Fruit fly (Drosophila melanogaster) whole organism, pupa: ENCODE results near the gene MFS9.
A peak's percentile ranks its signal among the peaks of the same experiment; 100 is the strongest.

Experiments
- CG10348 ChIP-seq: fragments of 200-800 bp; sonication (Bioruptor generic); IDR thresholded peaks from 2 replicates; pipeline ENCODE4 v1.3.6; 2022; ENCODE audit warnings: missing biosample characterization, missing genetic modification characterization
- CG12605 ChIP-seq: fragments of 200-800 bp; sonication (Bioruptor generic); IDR thresholded peaks from 2 replicates; pipeline ENCODE4 v1.3.6; 2022; ENCODE audit warnings: missing biosample characterization, missing genetic modification characterization
- CG13204 ChIP-seq: fragments of 200-800 bp; sonication (Bioruptor generic); optimal IDR thresholded peaks from 2 replicates; lab custom pipeline; 2018; ENCODE audit warnings: missing biosample characterization, mild to moderate bottlenecking, missing genetic modification characterization, moderate library complexity
- CG14655 ChIP-seq: fragments of 200-800 bp; sonication (Bioruptor generic); optimal IDR thresholded peaks from 3 replicates; lab custom pipeline; 2017; ENCODE audit warnings: mild to moderate bottlenecking, missing biosample characterization, missing genetic modification reagents, missing genetic modification characterization
- CG15710 ChIP-seq: fragments of 200-800 bp; sonication (Bioruptor generic); optimal IDR thresholded peaks from 2 replicates; lab custom pipeline; 2018; ENCODE audit warnings: missing biosample characterization, mild to moderate bottlenecking, missing genetic modification characterization, moderate library complexity
- CG17806 ChIP-seq: fragments of 200-800 bp; sonication (Bioruptor generic); optimal IDR thresholded peaks from 2 replicates; lab custom pipeline; 2018; ENCODE audit warnings: missing biosample characterization, mild to moderate bottlenecking, missing genetic modification characterization, moderate library complexity
- CG32121 ChIP-seq: fragments of 200-800 bp; sonication (Bioruptor generic); IDR thresholded peaks from 2 replicates; pipeline ENCODE4 v1.3.6; 2022; ENCODE audit warnings: missing biosample characterization, missing genetic modification characterization
- CG34367 ChIP-seq: fragments of 200-800 bp; sonication (Bioruptor generic); optimal IDR thresholded peaks from 2 replicates; lab custom pipeline; 2018; ENCODE audit warnings: missing biosample characterization, mild to moderate bottlenecking, missing genetic modification characterization
- CG4496 ChIP-seq: fragments of 200-800 bp; sonication (Bioruptor generic); IDR thresholded peaks from 3 replicates; pipeline ENCODE4 v1.3.6; 2022; ENCODE audit warnings: missing biosample characterization, missing genetic modification characterization
- CG8159 ChIP-seq: fragments of 200-800 bp; sonication (Bioruptor generic); optimal IDR thresholded peaks from 3 replicates; lab custom pipeline; 2018; ENCODE audit warnings: missing biosample characterization, mild to moderate bottlenecking, missing genetic modification characterization, moderate library complexity
- CG8301 ChIP-seq: fragments of 200-800 bp; sonication (Bioruptor generic); optimal IDR thresholded peaks from 2 replicates; lab custom pipeline; 2018; ENCODE audit warnings: missing biosample characterization, mild to moderate bottlenecking, missing genetic modification characterization
- CG9948 ChIP-seq: fragments of 200-800 bp; sonication (Bioruptor generic); optimal IDR thresholded peaks from 2 replicates; lab custom pipeline; 2018; ENCODE audit warnings: missing biosample characterization, mild to moderate bottlenecking, missing genetic modification characterization, moderate library complexity
- D1 ChIP-seq: fragments of 200-800 bp; sonication (Bioruptor generic); optimal IDR thresholded peaks from 2 replicates; lab custom pipeline; 2018; ENCODE audit warnings: missing biosample characterization, mild to moderate bottlenecking, missing genetic modification characterization, moderate library complexity
- EcR ChIP-seq: fragments of 200-800 bp; sonication (Bioruptor generic); optimal IDR thresholded peaks from 3 replicates; lab custom pipeline; 2019; ENCODE audit warnings: missing biosample characterization, missing genetic modification characterization, mild to moderate bottlenecking, moderate library complexity, missing genetic modification reagents
- Ets98B ChIP-seq: fragments of 200-800 bp; sonication (Bioruptor generic); IDR thresholded peaks from 2 replicates; pipeline ENCODE4 v1.3.6; 2022; ENCODE audit warnings: missing biosample characterization, missing genetic modification characterization
- Pif1A ChIP-seq: fragments of 200-800 bp; sonication (Bioruptor generic); optimal IDR thresholded peaks from 3 replicates; lab custom pipeline; 2016; ENCODE audit warnings: missing biosample characterization, missing genetic modification characterization
- Pif1B ChIP-seq: fragments of 200-800 bp; sonication (Bioruptor generic); optimal IDR thresholded peaks from 3 replicates; lab custom pipeline; 2016; ENCODE audit warnings: missing biosample characterization, missing genetic modification characterization
- Snoo ChIP-seq: fragments of 200-800 bp; sonication (Bioruptor generic); optimal IDR thresholded peaks from 3 replicates; lab custom pipeline; 2017; ENCODE audit warnings: missing biosample characterization, mild to moderate bottlenecking, missing genetic modification characterization, inconsistent platforms
- fd96Ca ChIP-seq: fragments of 200-800 bp; sonication (Bioruptor generic); IDR thresholded peaks from 3 replicates; pipeline ENCODE4 v1.3.6; 2022; ENCODE audit warnings: missing biosample characterization, missing genetic modification characterization
- gl ChIP-seq: fragments of 200-800 bp; sonication (Bioruptor generic); optimal IDR thresholded peaks from 2 replicates; lab custom pipeline; 2018; ENCODE audit warnings: missing biosample characterization, mild to moderate bottlenecking, missing genetic modification characterization
- rn ChIP-seq: fragments of 200-800 bp; sonication (Bioruptor generic); IDR thresholded peaks from 2 replicates; pipeline ENCODE4 v1.3.6; 2022; ENCODE audit warnings: missing biosample characterization, missing genetic modification characterization

MFS9 gene

DNA sequence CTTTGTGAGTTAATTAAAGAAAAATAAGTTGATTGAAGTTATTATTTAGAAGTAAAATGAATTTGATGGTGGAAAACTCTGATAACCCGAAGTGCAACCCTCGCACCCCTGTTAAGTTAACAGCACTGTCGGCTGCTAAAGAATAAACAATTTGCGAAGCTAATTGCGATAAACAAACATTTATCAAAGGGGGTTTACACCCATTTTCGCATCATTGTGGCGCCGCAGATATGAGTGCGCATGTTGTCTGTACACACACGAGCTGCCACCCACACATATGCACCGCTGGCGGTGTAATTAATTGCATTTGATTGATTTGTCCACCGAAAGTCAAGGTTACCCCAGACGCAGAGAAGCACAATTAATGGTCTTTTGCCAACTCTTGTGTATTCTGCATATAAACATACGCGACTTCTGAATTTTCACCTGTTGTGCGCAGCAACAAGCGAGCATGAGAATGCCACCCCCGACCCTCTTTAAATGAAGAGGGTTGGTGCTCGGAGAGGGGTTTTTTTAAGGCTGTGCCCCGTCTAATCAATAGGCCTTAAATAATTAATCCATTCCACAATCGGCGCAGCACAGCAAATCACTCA lies 39.3 kb upstream of the MFS9 start:
- TF ChIP-seq CG9948 (tag; lab: Kevin White, UChicago) (no peak), CG8301 (tag; lab: Kevin White, UChicago) (no peak), CG10348 (GFP tag; lab: Robert Waterston, UW) (no peak), CG12605 (GFP tag; lab: Robert Waterston, UW) (peak; percentile 37; the same call in 1 of the 2 replicates), Pif1B (GFP tag; lab: Kevin White, UChicago) (no peak), Ets98B (GFP tag; lab: Robert Waterston, UW) (no peak), gl (tag; lab: Kevin White, UChicago) (no peak)

DNA sequence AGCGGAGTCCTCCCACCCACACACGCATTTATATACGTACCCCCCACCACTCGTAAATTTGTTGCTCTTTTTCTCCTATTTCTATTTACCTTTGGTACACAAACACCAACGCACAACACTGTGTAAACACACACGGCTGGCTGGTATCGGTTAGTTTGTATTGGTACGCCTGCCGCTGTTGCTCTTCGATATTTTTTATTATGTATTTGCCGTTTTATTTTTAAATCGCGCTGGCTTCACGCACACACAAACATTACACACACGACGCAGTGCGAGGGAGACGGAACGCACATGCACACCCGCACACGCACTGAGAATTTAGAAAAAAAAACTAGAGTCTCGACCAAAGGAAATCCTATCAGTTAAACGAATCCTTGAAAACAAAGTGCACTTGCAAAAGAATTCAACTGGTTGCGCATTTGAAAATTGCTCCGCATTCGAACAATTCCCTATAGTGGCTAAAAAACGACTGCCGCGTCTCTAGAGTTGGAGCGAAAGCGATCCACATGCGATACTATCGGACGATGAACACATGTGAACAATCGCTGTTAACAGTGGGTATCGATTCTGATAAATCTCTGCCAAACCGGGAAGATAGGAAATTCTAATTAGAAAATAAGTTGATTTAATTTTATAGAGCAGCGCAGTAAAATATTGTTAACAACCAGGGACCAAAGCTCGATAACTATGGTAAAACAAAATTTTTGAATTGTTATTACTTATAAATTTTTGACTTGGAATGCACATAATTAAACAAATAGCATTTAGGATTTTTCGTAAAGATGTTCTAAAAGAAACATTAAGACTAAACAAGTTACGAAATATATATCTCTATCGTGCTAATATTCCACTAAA lies 38.6 kb upstream of the MFS9 start:
- no peak for TF ChIP-seq CG8159 (tag; lab: Kevin White, UChicago)
- TF ChIP-seq CG17806 (tag; lab: Kevin White, UChicago): peak; percentile 6
- peak; percentile 72 for TF ChIP-seq CG32121 (GFP tag; lab: Robert Waterston, UW)
- peak; percentile 13 for TF ChIP-seq CG15710
- TF ChIP-seq fd96Ca: peak; percentile 63; the same call in 2 of the 3 replicates
- peak; percentile 64 for TF ChIP-seq Pif1B (GFP tag; lab: Kevin White, UChicago)
- peak; percentile 33 for TF ChIP-seq CG8301 (tag; lab: Kevin White, UChicago)
- no peak for TF ChIP-seq CG9948 (tag; lab: Kevin White, UChicago)
- TF ChIP-seq CG4496 (GFP tag; lab: Robert Waterston, UW): peak; percentile 73; the same call in 2 of the 3 replicates
- peak; percentile 69 for TF ChIP-seq CG12605 (GFP tag; lab: Robert Waterston, UW)
- peak; percentile 38 for TF ChIP-seq Pif1A (GFP tag; lab: Kevin White, UChicago)
- TF ChIP-seq CG13204 (GFP tag; lab: Kevin White, UChicago): peak; percentile 60
- no peak for TF ChIP-seq EcR (GFP tag; lab: Kevin White, UChicago)
- no peak for TF ChIP-seq rn (GFP tag; lab: Robert Waterston, UW)
- peak; percentile 59 for TF ChIP-seq gl (tag; lab: Kevin White, UChicago)
- peak; percentile 27 for TF ChIP-seq Snoo (tag; lab: Kevin White, UChicago)
- peak; percentile 28 for TF ChIP-seq CG14655 (GFP tag; lab: Kevin White, UChicago)
- no peak for TF ChIP-seq D1 (tag; lab: Kevin White, UChicago)
- TF ChIP-seq CG10348 (GFP tag; lab: Robert Waterston, UW): no peak
- TF ChIP-seq Ets98B (GFP tag; lab: Robert Waterston, UW): peak; percentile 55
- TF ChIP-seq CG34367 (tag; lab: Kevin White, UChicago): peak; percentile 14

DNA sequence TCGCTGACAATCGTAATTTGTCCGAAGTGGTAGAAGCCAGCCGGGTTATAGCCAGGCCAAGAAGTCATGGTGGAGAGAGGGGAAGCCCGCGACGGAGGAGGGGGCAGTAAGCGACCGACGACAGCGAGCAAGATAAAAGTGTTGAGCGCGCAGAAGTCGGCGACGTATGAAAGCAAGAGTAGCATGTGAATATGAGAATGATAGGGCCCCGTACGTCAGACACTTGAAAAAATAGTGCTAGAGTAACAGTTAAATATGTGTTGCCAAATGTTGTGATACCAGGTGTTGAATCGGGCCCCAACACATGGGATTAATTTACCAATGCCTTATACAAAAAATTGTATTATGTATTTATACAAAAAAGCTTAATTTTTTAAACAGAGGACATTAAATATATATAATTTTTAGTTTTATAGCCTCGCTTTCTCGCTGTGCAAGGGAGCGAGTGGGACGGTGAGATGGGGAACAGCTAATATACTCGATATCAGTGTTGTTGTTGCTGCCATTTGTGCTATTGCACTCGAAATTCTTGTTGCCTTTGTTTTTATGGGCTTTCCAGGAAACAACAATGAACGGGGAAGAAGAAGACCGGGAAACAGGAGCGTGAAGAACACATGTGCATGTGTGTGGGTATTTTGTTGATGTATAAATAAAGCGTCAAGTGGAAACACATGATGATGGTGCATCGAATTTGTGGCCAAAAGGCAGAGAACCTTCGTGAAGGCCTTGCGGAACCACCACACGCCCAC lies 37.8 kb upstream of the MFS9 start:
- TF ChIP-seq rn (GFP tag; lab: Robert Waterston, UW) (peak; percentile 45; the same call in 1 of the 2 replicates), CG8301 (tag; lab: Kevin White, UChicago) (peak; percentile 79), CG32121 (GFP tag; lab: Robert Waterston, UW) (peak; percentile 85), Ets98B (GFP tag; lab: Robert Waterston, UW) (peak; percentile 74; the same call in 1 of the 2 replicates), CG10348 (GFP tag; lab: Robert Waterston, UW) (no peak), CG4496 (GFP tag; lab: Robert Waterston, UW) (peak; percentile 91), CG13204 (GFP tag; lab: Kevin White, UChicago) (peak; percentile 60), Pif1B (GFP tag; lab: Kevin White, UChicago) (peak; percentile 86), CG34367 (tag; lab: Kevin White, UChicago) (peak; percentile 79), CG14655 (GFP tag; lab: Kevin White, UChicago) (peak; percentile 90), gl (tag; lab: Kevin White, UChicago) (peak; percentile 61), fd96Ca (peak; percentile 87), CG17806 (tag; lab: Kevin White, UChicago) (peak; percentile 87), CG8159 (tag; lab: Kevin White, UChicago) (peak; percentile 93), Snoo (tag; lab: Kevin White, UChicago) (peak; percentile 86), CG12605 (GFP tag; lab: Robert Waterston, UW) (peak; percentile 73), CG9948 (tag; lab: Kevin White, UChicago) (peak; percentile 88), EcR (GFP tag; lab: Kevin White, UChicago) (peak; percentile 76), CG15710 (peak; percentile 91), Pif1A (GFP tag; lab: Kevin White, UChicago) (peak; percentile 85), D1 (tag; lab: Kevin White, UChicago) (no peak)

DNA sequence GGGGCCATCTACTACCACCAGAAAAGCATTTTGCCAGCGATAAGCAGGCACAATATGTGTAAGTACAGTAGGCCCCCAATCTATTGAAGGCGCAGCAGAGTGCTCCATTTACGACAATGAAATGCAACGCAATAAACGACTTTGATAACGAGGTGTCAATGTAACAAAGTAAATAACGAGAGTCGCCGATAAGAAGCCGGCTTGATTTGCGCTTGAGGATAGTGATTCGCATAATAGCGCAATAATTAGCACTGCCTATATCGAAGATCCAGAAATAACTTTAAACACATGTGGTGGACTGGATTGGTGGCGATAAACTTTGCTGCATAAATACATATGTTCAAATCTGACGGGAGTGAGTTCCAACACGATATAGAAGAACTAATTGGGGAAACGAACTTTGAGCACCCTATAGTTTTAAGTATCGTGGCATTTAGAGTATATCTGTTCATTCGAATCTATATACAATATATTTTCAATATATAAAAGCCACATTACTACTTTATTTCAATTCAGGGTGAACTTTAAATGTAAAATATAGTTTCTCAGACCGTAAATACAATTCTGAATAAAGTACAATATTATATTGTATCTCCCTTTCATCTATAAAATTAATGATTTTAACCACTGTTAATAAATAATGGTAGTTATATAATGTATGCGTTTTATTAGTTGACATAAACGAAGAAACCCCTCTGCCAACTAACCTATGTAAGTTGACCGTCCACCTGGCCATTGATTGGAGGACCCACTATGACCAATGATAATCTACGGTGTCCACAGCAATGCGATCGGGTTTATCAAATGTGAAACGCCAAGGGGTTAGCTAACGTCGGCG lies 37.0 kb upstream of the MFS9 start:
- TF ChIP-seq CG17806 (tag; lab: Kevin White, UChicago): no peak
- TF ChIP-seq EcR (GFP tag; lab: Kevin White, UChicago): peak; percentile 86
- TF ChIP-seq Pif1A (GFP tag; lab: Kevin White, UChicago): no peak
- TF ChIP-seq Snoo (tag; lab: Kevin White, UChicago): no peak
- no peak for TF ChIP-seq CG9948 (tag; lab: Kevin White, UChicago)
- 0 out of 2 replicates have a peak, but pooled peaks have one; percentile 36 for TF ChIP-seq CG32121 (GFP tag; lab: Robert Waterston, UW)
- TF ChIP-seq CG34367 (tag; lab: Kevin White, UChicago): no peak
- no peak for TF ChIP-seq CG10348 (GFP tag; lab: Robert Waterston, UW)
- TF ChIP-seq CG14655 (GFP tag; lab: Kevin White, UChicago): no peak
- 0 out of 3 replicates have a peak, but pooled peaks have one; percentile 31 for TF ChIP-seq CG4496 (GFP tag; lab: Robert Waterston, UW)
- TF ChIP-seq fd96Ca: peak; percentile 55; the same call in 2 of the 3 replicates
- no peak for TF ChIP-seq CG15710
- no peak for TF ChIP-seq Pif1B (GFP tag; lab: Kevin White, UChicago)
- no peak for TF ChIP-seq CG8159 (tag; lab: Kevin White, UChicago)
- no peak for TF ChIP-seq CG13204 (GFP tag; lab: Kevin White, UChicago)
- no peak for TF ChIP-seq rn (GFP tag; lab: Robert Waterston, UW)
- no peak for TF ChIP-seq D1 (tag; lab: Kevin White, UChicago)
- no peak for TF ChIP-seq gl (tag; lab: Kevin White, UChicago)
- TF ChIP-seq CG12605 (GFP tag; lab: Robert Waterston, UW): 0 out of 2 replicates have a peak, but pooled peaks have one; percentile 22
- TF ChIP-seq Ets98B (GFP tag; lab: Robert Waterston, UW): peak; percentile 60
- no peak for TF ChIP-seq CG8301 (tag; lab: Kevin White, UChicago)
- TF ChIP-seq, all 21 proteins: peak for 6
